Fruit fly (Drosophila melanogaster) whole organism, embryonic: ENCODE measurements around the gene CG5235.

Source experiments
- CG10147 ChIP-seq: fragments of 200-800 bp; sonication (Bioruptor generic); optimal IDR thresholded peaks from 2 replicates; lab custom pipeline; 2019; ENCODE audit warnings: missing biosample characterization, mild to moderate bottlenecking, missing genetic modification characterization, moderate library complexity
- CG10209 ChIP-seq: fragments of 200-800 bp; sonication (Bioruptor generic); optimal IDR thresholded peaks from 3 replicates; lab custom pipeline; 2017; ENCODE audit warnings: missing biosample characterization, mild to moderate bottlenecking, missing genetic modification characterization, missing genetic modification reagents
- CG10431 ChIP-seq: fragments of 200-800 bp; sonication (Bioruptor generic); optimal IDR thresholded peaks from 3 replicates; lab custom pipeline; 2018; ENCODE audit warnings: missing biosample characterization, mild to moderate bottlenecking, missing genetic modification characterization
- CG11560 ChIP-seq: fragments of 200-800 bp; sonication (Bioruptor generic); IDR thresholded peaks from 3 replicates; pipeline ENCODE4 v1.3.6; 2022; ENCODE audit warnings: missing biosample characterization, missing genetic modification characterization
- CG12071 ChIP-seq: fragments of 200-800 bp; sonication (Bioruptor generic); optimal IDR thresholded peaks from 3 replicates; lab custom pipeline; 2018; ENCODE audit warnings: missing biosample characterization, mild to moderate bottlenecking, missing genetic modification characterization
- CG12155 ChIP-seq: fragments of 200-800 bp; sonication (Bioruptor generic); optimal IDR thresholded peaks from 3 replicates; lab custom pipeline; 2016; ENCODE audit warnings: missing biosample characterization, missing genetic modification characterization
- CG12236 ChIP-seq: fragments of 200-800 bp; sonication (Bioruptor generic); optimal IDR thresholded peaks from 2 replicates; lab custom pipeline; 2016; ENCODE audit warnings: missing biosample characterization, missing genetic modification characterization
- CG12391 ChIP-seq: fragments of 200-800 bp; sonication (Bioruptor generic); optimal IDR thresholded peaks from 3 replicates; lab custom pipeline; 2018; ENCODE audit warnings: missing biosample characterization, mild to moderate bottlenecking, missing genetic modification characterization, moderate library complexity
- CG12744 ChIP-seq: fragments of 200-800 bp; sonication (Bioruptor generic); optimal IDR thresholded peaks from 2 replicates; lab custom pipeline; 2016; ENCODE audit warnings: missing biosample characterization, missing genetic modification characterization
- CG13296 ChIP-seq: fragments of 200-800 bp; sonication (Bioruptor generic); optimal IDR thresholded peaks from 3 replicates; lab custom pipeline; 2018; ENCODE audit warnings: missing biosample characterization, mild to moderate bottlenecking, missing genetic modification characterization
- CG13894 ChIP-seq: fragments of 200-800 bp; sonication (Bioruptor generic); optimal IDR thresholded peaks from 3 replicates; lab custom pipeline; 2018; ENCODE audit warnings: missing biosample characterization, mild to moderate bottlenecking, missing genetic modification characterization, moderate library complexity
- CG17912 ChIP-seq: fragments of 200-800 bp; sonication (Bioruptor generic); optimal IDR thresholded peaks from 2 replicates; lab custom pipeline; 2018; ENCODE audit warnings: missing biosample characterization, mild to moderate bottlenecking, missing genetic modification characterization
- CG18476 ChIP-seq: fragments of 200-800 bp; sonication (Bioruptor generic); optimal IDR thresholded peaks from 2 replicates; lab custom pipeline; 2016; ENCODE audit warnings: missing biosample characterization, mild to moderate bottlenecking, missing genetic modification characterization
- CG18619 ChIP-seq: fragments of 200-800 bp; sonication (Bioruptor generic); optimal IDR thresholded peaks from 3 replicates; lab custom pipeline; 2017; ENCODE audit warnings: missing biosample characterization, mild to moderate bottlenecking, missing genetic modification characterization
- CG2120 ChIP-seq: fragments of 200-800 bp; sonication (Bioruptor generic); optimal IDR thresholded peaks from 3 replicates; lab custom pipeline; 2016; ENCODE audit warnings: missing biosample characterization, missing genetic modification characterization
- CG30431 ChIP-seq: fragments of 200-800 bp; sonication (Bioruptor generic); optimal IDR thresholded peaks from 2 replicates; lab custom pipeline; 2017; ENCODE audit warnings: missing biosample characterization, missing genetic modification characterization
- CG31441 ChIP-seq: fragments of 200-800 bp; sonication (Bioruptor generic); IDR thresholded peaks from 2 replicates; pipeline ENCODE4 v1.3.6; 2022; ENCODE audit warnings: missing biosample characterization, missing genetic modification characterization
- CG32767 ChIP-seq: fragments of 200-800 bp; sonication (Bioruptor generic); IDR thresholded peaks from 2 replicates; pipeline ENCODE4 v1.3.6; 2022; ENCODE audit warnings: missing biosample characterization, missing genetic modification characterization
- CG4707 ChIP-seq: fragments of 200-800 bp; sonication (Bioruptor generic); optimal IDR thresholded peaks from 2 replicates; lab custom pipeline; 2018; ENCODE audit warnings: missing biosample characterization, mild to moderate bottlenecking, missing genetic modification characterization, moderate library complexity
- CG6175 ChIP-seq: fragments of 200-800 bp; sonication (Bioruptor generic); IDR thresholded peaks from 3 replicates; pipeline ENCODE4 v1.3.6; 2022; ENCODE audit warnings: missing biosample characterization, missing genetic modification characterization
- CG9215 ChIP-seq: fragments of 200-800 bp; sonication (Bioruptor generic); IDR thresholded peaks from 2 replicates; pipeline ENCODE4 v1.3.6; 2022; ENCODE audit warnings: missing biosample characterization, missing genetic modification characterization
- CG9817 ChIP-seq: fragments of 200-800 bp; sonication (Bioruptor generic); optimal IDR thresholded peaks from 2 replicates; lab custom pipeline; 2018; ENCODE audit warnings: missing biosample characterization, mild to moderate bottlenecking, missing genetic modification characterization, moderate library complexity
- Chrac-16 ChIP-seq: fragments of 200-800 bp; sonication (Bioruptor generic); optimal IDR thresholded peaks from 3 replicates; lab custom pipeline; 2016; ENCODE audit warnings: missing biosample characterization, missing genetic modification characterization
- Dbx ChIP-seq: fragments of 200-800 bp; sonication (Bioruptor generic); IDR thresholded peaks from 3 replicates; pipeline ENCODE4 v1.3.6; 2022; ENCODE audit warnings: missing biosample characterization, missing genetic modification characterization
- GATAe ChIP-seq: fragments of 200-800 bp; sonication (Bioruptor generic); conservative IDR thresholded peaks from 2 replicates; pipeline ENCODE4 v1.3.6; 2022; ENCODE audit warnings: missing biosample characterization, missing genetic modification characterization
- HLH4C ChIP-seq: fragments of 200-800 bp; sonication (Bioruptor generic); IDR thresholded peaks from 3 replicates; pipeline ENCODE4 v1.3.6; 2022; ENCODE audit warnings: missing biosample characterization, missing genetic modification characterization; ENCODE audit not compliant: partially characterized antibody
- HLH54F ChIP-seq: fragments of 200-800 bp; sonication (Bioruptor generic); optimal IDR thresholded peaks from 3 replicates; lab custom pipeline; 2016; ENCODE audit warnings: missing biosample characterization, missing genetic modification characterization
- HLHmδ ChIP-seq: fragments of 200-800 bp; sonication (Bioruptor generic); optimal IDR thresholded peaks from 2 replicates; lab custom pipeline; 2018; ENCODE audit warnings: missing biosample characterization, mild to moderate bottlenecking, missing genetic modification characterization, moderate library complexity
- Hmr ChIP-seq: fragments of 200-800 bp; sonication (Bioruptor generic); optimal IDR thresholded peaks from 3 replicates; lab custom pipeline; 2017; ENCODE audit warnings: mild to moderate bottlenecking, missing biosample characterization, missing genetic modification reagents, missing genetic modification characterization
- Jarid2 ChIP-seq: fragments of 200-800 bp; sonication (Bioruptor generic); optimal IDR thresholded peaks from 3 replicates; lab custom pipeline; 2017; ENCODE audit warnings: mild to moderate bottlenecking, missing biosample characterization, missing genetic modification reagents, missing genetic modification characterization
- Myb ChIP-seq: fragments of 200-800 bp; sonication (Bioruptor generic); optimal IDR thresholded peaks from 2 replicates; lab custom pipeline; 2016; ENCODE audit warnings: missing biosample characterization, missing genetic modification characterization
- Sin3A ChIP-seq: fragments of >200 bp; optimal IDR thresholded peaks from 2 replicates; lab custom pipeline; 2018
- Sry-β ChIP-seq: fragments of 200-800 bp; sonication (Bioruptor generic); optimal IDR thresholded peaks from 2 replicates; lab custom pipeline; 2018; ENCODE audit warnings: missing biosample characterization, mild to moderate bottlenecking, missing genetic modification characterization, moderate library complexity
- Sry-δ ChIP-seq: fragments of 200-800 bp; sonication (Bioruptor generic); optimal IDR thresholded peaks from 2 replicates; lab custom pipeline; 2016; ENCODE audit warnings: missing biosample characterization, missing genetic modification characterization
- Xrp1 ChIP-seq: fragments of 200-800 bp; sonication (Bioruptor generic); IDR thresholded peaks from 2 replicates; pipeline ENCODE4 v1.3.6; 2022; ENCODE audit warnings: missing biosample characterization, missing genetic modification characterization
- cad ChIP-seq: fragments of >200 bp; optimal IDR thresholded peaks from 2 replicates; lab custom pipeline; 2017; ENCODE audit warnings: missing biosample characterization, missing genetic modification characterization
- ci ChIP-seq: fragments of 200-800 bp; sonication (Bioruptor generic); IDR thresholded peaks from 3 replicates; pipeline ENCODE4 v1.3.6; 2022; ENCODE audit warnings: missing biosample characterization, missing genetic modification characterization
- dan ChIP-seq: fragments of 200-800 bp; sonication (Bioruptor generic); IDR thresholded peaks from 2 replicates; pipeline ENCODE4 v1.3.6; 2022; ENCODE audit warnings: missing biosample characterization, missing genetic modification characterization
- dmrt11E ChIP-seq: fragments of 200-800 bp; sonication (Bioruptor generic); optimal IDR thresholded peaks from 3 replicates; lab custom pipeline; 2018; ENCODE audit warnings: missing biosample characterization, mild to moderate bottlenecking, missing genetic modification characterization, moderate library complexity
- ems ChIP-seq: fragments of 200-800 bp; sonication (Bioruptor generic); optimal IDR thresholded peaks from 3 replicates; lab custom pipeline; 2016; ENCODE audit warnings: missing biosample characterization, missing genetic modification characterization
- esg ChIP-seq: fragments of 200-800 bp; sonication (Bioruptor generic); conservative IDR thresholded peaks from 2 replicates; pipeline ENCODE4 v1.3.6; 2022; ENCODE audit warnings: missing biosample characterization, missing genetic modification characterization
- gem ChIP-seq: fragments of 200-800 bp; sonication (Bioruptor generic); optimal IDR thresholded peaks from 2 replicates; lab custom pipeline; 2019; ENCODE audit warnings: missing biosample characterization, mild to moderate bottlenecking, missing genetic modification characterization, moderate library complexity
- gfzf ChIP-seq: fragments of 200-800 bp; sonication (Bioruptor generic); optimal IDR thresholded peaks from 2 replicates; lab custom pipeline; 2016; ENCODE audit warnings: missing biosample characterization, mild to moderate bottlenecking, missing genetic modification characterization, moderate library complexity
- grau ChIP-seq: fragments of 200-800 bp; optimal IDR thresholded peaks from 3 replicates; lab custom pipeline; 2019; ENCODE audit warnings: missing biosample characterization, mild to moderate bottlenecking, missing genetic modification characterization, moderate library complexity
- gro ChIP-seq: fragments of 200-800 bp; sonication (Bioruptor generic); optimal IDR thresholded peaks from 2 replicates; lab custom pipeline; 2016; ENCODE audit warnings: missing biosample characterization, missing genetic modification characterization
- hbn ChIP-seq: fragments of 200-800 bp; sonication (Bioruptor generic); IDR thresholded peaks from 2 replicates; pipeline ENCODE4 v1.3.6; 2022; ENCODE audit warnings: missing biosample characterization, missing genetic modification characterization; ENCODE audit not compliant: partially characterized antibody
- pita ChIP-seq: fragments of 200-800 bp; sonication (Bioruptor generic); optimal IDR thresholded peaks from 2 replicates; lab custom pipeline; 2017; ENCODE audit warnings: missing biosample characterization, mild to moderate bottlenecking, missing genetic modification characterization
- psq ChIP-seq: fragments of 200-800 bp; sonication (Bioruptor generic); optimal IDR thresholded peaks from 2 replicates; lab custom pipeline; 2017; ENCODE audit warnings: missing biosample characterization, missing genetic modification characterization
- pum ChIP-seq: fragments of 200-800 bp; sonication (Bioruptor generic); optimal IDR thresholded peaks from 2 replicates; lab custom pipeline; 2016; ENCODE audit warnings: missing biosample characterization, missing genetic modification characterization
- sqz ChIP-seq: fragments of 200-800 bp; sonication (Bioruptor generic); optimal IDR thresholded peaks from 3 replicates; lab custom pipeline; 2018; ENCODE audit warnings: missing biosample characterization, mild to moderate bottlenecking, missing genetic modification characterization
- stc ChIP-seq: fragments of 200-800 bp; sonication (Bioruptor generic); IDR thresholded peaks from 2 replicates; pipeline ENCODE4 v1.3.6; 2022; ENCODE audit warnings: missing biosample characterization, missing genetic modification characterization

The CG5235 gene

DNA sequence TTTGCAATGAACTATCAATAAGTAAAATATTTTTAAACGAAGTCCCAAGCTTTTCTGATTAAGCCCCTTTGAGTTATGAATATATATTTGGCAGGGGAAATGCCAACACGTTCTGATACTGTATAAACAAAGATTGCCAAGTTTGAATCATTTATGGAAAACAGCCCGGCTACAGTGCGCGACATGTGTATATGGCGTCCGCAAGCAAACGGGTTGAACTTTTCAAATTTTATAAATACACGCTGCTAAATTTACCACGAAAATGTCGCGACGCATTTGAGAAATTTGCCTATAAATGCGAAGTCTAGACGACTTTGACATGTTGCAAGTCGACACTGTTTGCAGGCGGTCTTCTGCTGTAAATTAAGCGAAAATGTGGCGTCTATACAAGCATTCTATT, 42.1 kb downstream of the CG5235 start (continued):
- no peak for TF ChIP-seq Jarid2 (GFP tag; lab: Kevin White, UChicago)
- 0 out of 3 replicates have a peak, but pooled peaks have one; percentile 34 for TF ChIP-seq CG11560 (tag; lab: Robert Waterston, UW)
- TF ChIP-seq CG18476 (GFP tag; lab: Kevin White, UChicago) = peak; percentile 19
- TF ChIP-seq gro (GFP tag; lab: Kevin White, UChicago) = peak; percentile 28
- TF ChIP-seq pum (GFP tag; lab: Kevin White, UChicago) = no peak
- peak; percentile 42 for TF ChIP-seq CG12744 (GFP tag; lab: Kevin White, UChicago)
- peak; percentile 43 for TF ChIP-seq CG9817 (tag; lab: Kevin White, UChicago)
- 0 out of 3 replicates have a peak, but pooled peaks have one; percentile 57 for TF ChIP-seq ci (GFP tag; lab: Robert Waterston, UW)
- no peak for TF ChIP-seq CG31441 (GFP tag; lab: Robert Waterston, UW)
- no peak for TF ChIP-seq Sin3A
- peak; percentile 23 for TF ChIP-seq CG12071
- peak; percentile 25 for TF ChIP-seq Myb (GFP tag; lab: Kevin White, UChicago)
- peak; percentile 40 for TF ChIP-seq CG10147 (GFP tag; lab: Kevin White, UChicago)
- TF ChIP-seq GATAe (GFP tag; lab: Robert Waterston, UW) = no peak
- TF ChIP-seq CG6175 = 0 out of 3 replicates have a peak, but pooled peaks have one; percentile 67
- peak; percentile 62 for TF ChIP-seq grau (tag; lab: Kevin White, UChicago)
- TF ChIP-seq stc (GFP tag; lab: Robert Waterston, UW) = peak; percentile 26; the same call in 1 of the 2 replicates
- TF ChIP-seq CG18619 (GFP tag; lab: Kevin White, UChicago) = peak; percentile 10
- peak; percentile 59 for TF ChIP-seq esg
- peak; percentile 39 for TF ChIP-seq CG10209 (GFP tag; lab: Kevin White, UChicago)
- peak; percentile 27 for TF ChIP-seq CG12391
- TF ChIP-seq dmrt11E (tag; lab: Kevin White, UChicago) = no peak
- peak; percentile 60 for TF ChIP-seq Xrp1 (GFP tag; lab: Robert Waterston, UW)
- no peak for TF ChIP-seq HLH4C (GFP tag; lab: Robert Waterston, UW)
- peak; percentile 38 for TF ChIP-seq Chrac-16 (GFP tag; lab: Kevin White, UChicago)
- TF ChIP-seq CG9215 (GFP tag; lab: Robert Waterston, UW) = peak; percentile 39; the same call in 1 of the 2 replicates
- TF ChIP-seq Dbx (GFP tag; lab: Robert Waterston, UW) = 0 out of 3 replicates have a peak, but pooled peaks have one; percentile 40
- no peak for TF ChIP-seq psq
- peak; percentile 35 for TF ChIP-seq CG12155 (GFP tag; lab: Kevin White, UChicago)
- no peak for TF ChIP-seq gfzf (GFP tag; lab: Kevin White, UChicago)
- no peak for TF ChIP-seq CG4707 (GFP tag; lab: Kevin White, UChicago)
- no peak for TF ChIP-seq CG12236 (GFP tag; lab: Kevin White, UChicago)
- TF ChIP-seq hbn = no peak
- TF ChIP-seq cad (GFP tag; lab: Kevin White, UChicago) = no peak
- peak; percentile 56 for TF ChIP-seq gem (tag; lab: Kevin White, UChicago)
- TF ChIP-seq pita = no peak
- TF ChIP-seq CG13296 (GFP tag; lab: Kevin White, UChicago) = peak; percentile 64
- TF ChIP-seq CG30431 (GFP tag; lab: Kevin White, UChicago) = peak; percentile 20
- no peak for TF ChIP-seq CG17912 (GFP tag; lab: Kevin White, UChicago)
- peak; percentile 69 for TF ChIP-seq Hmr
- no peak for TF ChIP-seq dan (GFP tag; lab: Robert Waterston, UW)
- no peak for TF ChIP-seq Sry-β (GFP tag; lab: Kevin White, UChicago)
- peak; percentile 81 for TF ChIP-seq CG2120
- no peak for TF ChIP-seq CG10431
- peak; percentile 68 for TF ChIP-seq CG13894 (tag; lab: Kevin White, UChicago)
- TF ChIP-seq CG32767 (GFP tag; lab: Robert Waterston, UW) = peak; percentile 34
- TF ChIP-seq Sry-δ (GFP tag; lab: Kevin White, UChicago) = no peak
- no peak for TF ChIP-seq HLHmδ (GFP tag; lab: Kevin White, UChicago)
- TF ChIP-seq sqz = no peak
- TF ChIP-seq ems = no peak
- TF ChIP-seq HLH54F (GFP tag; lab: Kevin White, UChicago) = peak; percentile 45
